Worm (Caenorhabditis elegans): ENCODE results near the gene him-4.

him-4 gene

ce11 chrX:9743513-9743914 is 26.1 kb downstream of the him-4 start:
- TF ChIP-seq hmg-11 (tag; optimal IDR thresholded peaks at IDR 0.05) (peak; percentile 98), nhr-11 (tag; optimal IDR thresholded peaks at IDR 0.05) (peak; percentile 28), nhr-77 (tag; optimal IDR thresholded peaks at IDR 0.05) (peak; percentile 76), nhr-43 (tag; optimal IDR thresholded peaks at IDR 0.05; ENCODE audit: poor library complexity, severe bottlenecking) (peak; percentile 81), R02D3.7 (tag; optimal IDR thresholded peaks at IDR 0.05) (peak; percentile 33), lsy-12 (tag; optimal IDR thresholded peaks at IDR 0.05) (peak; percentile 88), unc-62 (GFP tag; optimal IDR thresholded peaks at IDR 0.05) (peak; percentile 67), egl-5 (tag; optimal IDR thresholded peaks at IDR 0.05) (peak; percentile 60), ztf-4 (tag; optimal IDR thresholded peaks at IDR 0.05) (peak; percentile 32), egl-27 (tag; optimal IDR thresholded peaks at IDR 0.05) (peak; percentile 52), ceh-82 (tag; optimal IDR thresholded peaks at IDR 0.05) (peak; percentile 79), nfya-1 (tag; optimal IDR thresholded peaks at IDR 0.05; ENCODE audit: insufficient read depth) (peak; percentile 85), elt-2 (tag; optimal IDR thresholded peaks at IDR 0.05) (peak; percentile 74), nhr-25 (tag; optimal IDR thresholded peaks at IDR 0.05) (peak; percentile 88), elt-3 (tag; optimal IDR thresholded peaks at IDR 0.05) (peak in 1 of 3 experiments; percentile 62), mdl-1 (tag; optimal IDR thresholded peaks at IDR 0.05) (peak; percentile 21), jun-1 (tag; optimal IDR thresholded peaks at IDR 0.05) (peak; percentile 88), lin-15B (tag; optimal IDR thresholded peaks at IDR 0.05) (peak; percentile 41), tbx-2 (tag; optimal IDR thresholded peaks at IDR 0.05) (peak; percentile 90), lin-39 (tag; optimal IDR thresholded peaks at IDR 0.05) (peak; percentile 91), skn-1 (tag; optimal IDR thresholded peaks at IDR 0.05) (peak; percentile 64), pqm-1 (tag; optimal IDR thresholded peaks at IDR 0.05) (peak; percentile 54)

DNA sequence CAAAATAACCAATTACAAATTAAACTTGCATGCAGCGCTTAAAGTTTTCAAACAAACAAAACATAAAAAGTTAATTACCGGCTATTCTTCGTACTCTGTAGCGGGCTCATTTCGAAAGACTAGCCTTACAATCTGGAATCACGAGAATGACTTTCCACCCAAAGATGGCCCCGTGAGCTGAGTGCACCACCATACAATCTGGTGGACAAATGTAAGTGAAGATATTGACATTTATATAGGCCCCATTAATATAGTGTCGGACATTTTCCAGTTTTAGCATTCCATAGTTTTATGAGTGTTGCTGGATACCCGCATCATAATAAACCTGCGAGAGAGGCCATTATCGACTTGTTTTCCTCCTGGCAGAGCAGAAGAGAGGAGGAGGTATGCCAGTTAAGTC is 37.2 kb downstream of the him-4 start:
- TF ChIP-seq hmg-11 (tag; optimal IDR thresholded peaks at IDR 0.05) (no peak), aly-2 (tag; optimal IDR thresholded peaks at IDR 0.05) (no peak)

- TF ChIP-seq lin-15B (tag; optimal IDR thresholded peaks at IDR 0.05) (no peak), nhr-43 (tag; optimal IDR thresholded peaks at IDR 0.05; ENCODE audit: poor library complexity, severe bottlenecking) (no peak), elt-2 (tag; optimal IDR thresholded peaks at IDR 0.05) (no peak), ceh-16 (tag; optimal IDR thresholded peaks at IDR 0.05) (no peak), aly-2 (tag; optimal IDR thresholded peaks at IDR 0.05) (no peak), hmg-11 (tag; optimal IDR thresholded peaks at IDR 0.05) (no peak), pqm-1 (tag; optimal IDR thresholded peaks at IDR 0.05) (no peak), unc-39 (tag; optimal IDR thresholded peaks at IDR 0.05) (no peak), eor-1 (tag; optimal IDR thresholded peaks at IDR 0.05) (no peak), nhr-76 (tag; optimal IDR thresholded peaks at IDR 0.05) (no peak), mdl-1 (tag; optimal IDR thresholded peaks at IDR 0.05) (no peak), ceh-9 (tag; optimal IDR thresholded peaks at IDR 0.05) (no peak), unc-62 (GFP tag; optimal IDR thresholded peaks at IDR 0.05) (no peak), egl-27 (tag; optimal IDR thresholded peaks at IDR 0.05) (no peak), nhr-25 (tag; optimal IDR thresholded peaks at IDR 0.05) (no peak), nfya-1 (tag; optimal IDR thresholded peaks at IDR 0.05; ENCODE audit: insufficient read depth) (no peak), nhr-67 (tag; optimal IDR thresholded peaks at IDR 0.05) (no peak)
Observed at ce11 chrX:9756971-9757370, 39.6 kb downstream of the him-4 start, which contains the start of gene T09B9.1. Gene T09B9.1, plus strand, starts transcription at chrX:9757271.

- TF ChIP-seq sea-2 (GFP tag; optimal IDR thresholded peaks at IDR 0.05): no peak
- no peak for TF ChIP-seq ceh-28 (tag; optimal IDR thresholded peaks at IDR 0.05)
- TF ChIP-seq ama-1 (optimal IDR thresholded peaks at IDR 0.05): no peak
- no peak for TF ChIP-seq egl-27 (tag; optimal IDR thresholded peaks at IDR 0.05)
- TF ChIP-seq nhr-43 (tag; optimal IDR thresholded peaks at IDR 0.05; ENCODE audit: poor library complexity, severe bottlenecking): no peak
- no peak for TF ChIP-seq R02D3.7 (tag; optimal IDR thresholded peaks at IDR 0.05)
- TF ChIP-seq elt-1 (tag; optimal IDR thresholded peaks at IDR 0.05): no peak
- TF ChIP-seq tbx-2 (tag; optimal IDR thresholded peaks at IDR 0.05): no peak
- no peak for TF ChIP-seq ztf-4 (tag; optimal IDR thresholded peaks at IDR 0.05)
- no peak for TF ChIP-seq pha-4 (tag; optimal IDR thresholded peaks at IDR 0.05)
Observed at ce11 chrX:9761266-9761665, 43.9 kb downstream of the him-4 start, which contains the start of gene T09B9.3. Gene T09B9.3, minus strand, starts transcription at chrX:9761366.

- TF ChIP-seq ceh-16 (tag; optimal IDR thresholded peaks at IDR 0.05) (no peak), ama-1 (optimal IDR thresholded peaks at IDR 0.05) (no peak), lsy-12 (tag; optimal IDR thresholded peaks at IDR 0.05) (no peak), nhr-25 (tag; optimal IDR thresholded peaks at IDR 0.05) (peak; percentile 47), ceh-28 (tag; optimal IDR thresholded peaks at IDR 0.05) (no peak), unc-62 (GFP tag; optimal IDR thresholded peaks at IDR 0.05) (no peak), nhr-11 (tag; optimal IDR thresholded peaks at IDR 0.05) (no peak)
Observed at ce11 chrX:9763903-9764302, 46.5 kb downstream of the him-4 start.

All from whole organism, L3 larva.